Fruit fly (Drosophila melanogaster) whole organism, embryonic: ENCODE measurements around the gene CG34183.
A peak's percentile ranks its signal among the peaks of the same experiment; 100 is the strongest.

Experiments
- BtbVII ChIP-seq: fragments of 200-800 bp; sonication (Bioruptor generic); optimal IDR thresholded peaks from 3 replicates; lab custom pipeline; 2017; ENCODE audit warnings: missing biosample characterization, mild to moderate bottlenecking, missing genetic modification characterization
- CG10366 ChIP-seq: fragments of 200-800 bp; sonication (Bioruptor generic); IDR thresholded peaks from 2 replicates; pipeline ENCODE4 v1.3.6; 2022; ENCODE audit warnings: missing biosample characterization, missing genetic modification characterization
- CG12391 ChIP-seq: fragments of 200-800 bp; sonication (Bioruptor generic); optimal IDR thresholded peaks from 3 replicates; lab custom pipeline; 2018; ENCODE audit warnings: missing biosample characterization, mild to moderate bottlenecking, missing genetic modification characterization, moderate library complexity
- CG16779 ChIP-seq: fragments of 200-800 bp; sonication (Bioruptor generic); IDR thresholded peaks from 2 replicates; pipeline ENCODE4 v1.3.6; 2022; ENCODE audit warnings: missing biosample characterization, missing genetic modification characterization
- CG17361 ChIP-seq: fragments of 200-800 bp; sonication (Bioruptor generic); IDR thresholded peaks from 3 replicates; pipeline ENCODE4 v1.3.6; 2022; ENCODE audit warnings: missing biosample characterization, missing genetic modification characterization
- CG17385 ChIP-seq: fragments of 200-800 bp; sonication (Bioruptor generic); optimal IDR thresholded peaks from 3 replicates; lab custom pipeline; 2018; ENCODE audit warnings: missing biosample characterization, mild to moderate bottlenecking, missing genetic modification characterization
- CG18262 ChIP-seq: fragments of 200-800 bp; optimal IDR thresholded peaks from 3 replicates; lab custom pipeline; 2019; ENCODE audit warnings: missing biosample characterization, mild to moderate bottlenecking, missing genetic modification characterization, moderate library complexity
- CG30020 ChIP-seq: fragments of 200-800 bp; optimal IDR thresholded peaks from 2 replicates; lab custom pipeline; 2019; ENCODE audit warnings: missing biosample characterization, mild to moderate bottlenecking, missing genetic modification characterization, moderate library complexity
- CG4328 ChIP-seq: fragments of 200-800 bp; sonication (Bioruptor generic); optimal IDR thresholded peaks from 3 replicates; lab custom pipeline; 2017; ENCODE audit warnings: missing biosample characterization, missing genetic modification reagents, missing genetic modification characterization
- CG7786 ChIP-seq: fragments of 200-800 bp; sonication (Bioruptor generic); optimal IDR thresholded peaks from 2 replicates; lab custom pipeline; 2016; ENCODE audit warnings: missing biosample characterization, missing genetic modification characterization
- CG7839 ChIP-seq: fragments of 200-800 bp; sonication (Bioruptor generic); optimal IDR thresholded peaks from 3 replicates; lab custom pipeline; 2018; ENCODE audit warnings: missing biosample characterization, mild to moderate bottlenecking, missing genetic modification characterization, moderate library complexity
- CG7987 ChIP-seq: fragments of 200-800 bp; sonication (Bioruptor generic); optimal IDR thresholded peaks from 2 replicates; lab custom pipeline; 2018; ENCODE audit warnings: missing biosample characterization, mild to moderate bottlenecking, missing genetic modification characterization, moderate library complexity
- CG8089 ChIP-seq: fragments of 200-800 bp; sonication (Bioruptor generic); optimal IDR thresholded peaks from 3 replicates; lab custom pipeline; 2016; ENCODE audit warnings: missing biosample characterization, missing genetic modification characterization
- CG8290 ChIP-seq, 3 experiments: fragments of 200-800 bp; sonication (Bioruptor generic); optimal IDR thresholded peaks; 2 replicates each; lab custom pipeline; 2016 to 2019; ENCODE audit warnings: missing biosample characterization in 3 of 3, missing genetic modification characterization in 3 of 3, mild to moderate bottlenecking in 2 of 3, moderate library complexity in 1 of 3
- CG9215 ChIP-seq: fragments of 200-800 bp; sonication (Bioruptor generic); IDR thresholded peaks from 2 replicates; pipeline ENCODE4 v1.3.6; 2022; ENCODE audit warnings: missing biosample characterization, missing genetic modification characterization
- CkIIα-i1 ChIP-seq: fragments of 200-800 bp; sonication (Bioruptor generic); IDR thresholded peaks from 2 replicates; pipeline ENCODE4 v1.3.6; 2022; ENCODE audit warnings: missing biosample characterization, missing genetic modification characterization
- CoRest ChIP-seq: fragments of 200-800 bp; sonication (Bioruptor generic); optimal IDR thresholded peaks from 3 replicates; lab custom pipeline; 2018; ENCODE audit warnings: missing biosample characterization, mild to moderate bottlenecking, missing genetic modification characterization, moderate library complexity
- Dbx ChIP-seq: fragments of 200-800 bp; sonication (Bioruptor generic); IDR thresholded peaks from 3 replicates; pipeline ENCODE4 v1.3.6; 2022; ENCODE audit warnings: missing biosample characterization, missing genetic modification characterization
- Dip2 ChIP-seq: fragments of 200-800 bp; sonication (Bioruptor generic); IDR thresholded peaks from 2 replicates; pipeline ENCODE4 v1.3.6; 2022; ENCODE audit warnings: missing biosample characterization, missing genetic modification characterization
- Dll ChIP-seq: fragments of 200-800 bp; sonication (Bioruptor generic); IDR thresholded peaks from 4 replicates; pipeline ENCODE4 v1.3.6; 2022; ENCODE audit warnings: missing biosample characterization, missing genetic modification characterization; ENCODE audit not compliant: partially characterized antibody
- HHEX ChIP-seq: fragments of 200-800 bp; sonication (Bioruptor generic); optimal IDR thresholded peaks from 3 replicates; lab custom pipeline; 2017; ENCODE audit warnings: missing biosample characterization, mild to moderate bottlenecking, missing genetic modification characterization, missing genetic modification reagents
- HmgD ChIP-seq: fragments of 200-800 bp; sonication (Bioruptor generic); optimal IDR thresholded peaks from 3 replicates; lab custom pipeline; 2016; ENCODE audit warnings: missing biosample characterization, missing genetic modification characterization
- Hr3 ChIP-seq: fragments of 200-800 bp; sonication (Bioruptor generic); optimal IDR thresholded peaks from 3 replicates; lab custom pipeline; 2016; ENCODE audit warnings: missing biosample characterization, missing genetic modification characterization
- Hsf ChIP-seq: fragments of 200-800 bp; sonication (Bioruptor generic); optimal IDR thresholded peaks from 3 replicates; lab custom pipeline; 2016; ENCODE audit warnings: missing biosample characterization, missing genetic modification characterization
- al ChIP-seq: fragments of 200-800 bp; sonication (Bioruptor generic); IDR thresholded peaks from 2 replicates; pipeline ENCODE4 v1.3.6; 2022; ENCODE audit warnings: missing biosample characterization, missing genetic modification characterization
- ara ChIP-seq: fragments of 200-800 bp; sonication (Bioruptor generic); IDR thresholded peaks from 2 replicates; pipeline ENCODE4 v1.3.6; 2022; ENCODE audit warnings: missing biosample characterization, missing genetic modification characterization
- ato ChIP-seq: fragments of 200-800 bp; sonication (Bioruptor generic); IDR thresholded peaks from 2 replicates; pipeline ENCODE4 v1.3.6; 2022; ENCODE audit warnings: missing biosample characterization, missing genetic modification characterization; ENCODE audit not compliant: partially characterized antibody
- bcd ChIP-seq: fragments of 200-800 bp; sonication (Bioruptor generic); optimal IDR thresholded peaks from 2 replicates; lab custom pipeline; 2017; ENCODE audit warnings: missing biosample characterization, mild to moderate bottlenecking, missing genetic modification characterization
- caup ChIP-seq: fragments of 200-800 bp; sonication (Bioruptor generic); optimal IDR thresholded peaks from 3 replicates; lab custom pipeline; 2017; ENCODE audit warnings: missing biosample characterization, mild to moderate bottlenecking, missing genetic modification characterization, moderate library complexity; ENCODE audit not compliant: severe bottlenecking
- dm ChIP-seq: fragments of 200-800 bp; sonication (Bioruptor generic); optimal IDR thresholded peaks from 3 replicates; lab custom pipeline; 2016; ENCODE audit warnings: missing biosample characterization, missing genetic modification characterization
- dpn ChIP-seq, 2 experiments: fragments of 200-800 bp; sonication (Bioruptor generic); optimal IDR thresholded peaks; 3 replicates each; lab custom pipeline; 2016; ENCODE audit warnings: missing biosample characterization in 2 of 2, missing genetic modification characterization in 2 of 2
- dysf ChIP-seq: fragments of 200-800 bp; sonication (Bioruptor generic); IDR thresholded peaks from 3 replicates; pipeline ENCODE4 v1.3.6; 2022; ENCODE audit warnings: missing biosample characterization, missing genetic modification characterization
- esg ChIP-seq: fragments of 200-800 bp; sonication (Bioruptor generic); conservative IDR thresholded peaks from 2 replicates; pipeline ENCODE4 v1.3.6; 2022; ENCODE audit warnings: missing biosample characterization, missing genetic modification characterization
- ftz-f1 ChIP-seq: fragments of 200-800 bp; sonication (Bioruptor generic); optimal IDR thresholded peaks from 2 replicates; lab custom pipeline; 2016; ENCODE audit warnings: missing biosample characterization, missing genetic modification characterization
- hb ChIP-seq: fragments of 200-800 bp; sonication (Bioruptor generic); IDR thresholded peaks from 3 replicates; pipeline ENCODE4 v1.3.6; 2022; ENCODE audit warnings: missing biosample characterization, missing genetic modification characterization; ENCODE audit not compliant: partially characterized antibody
- insv ChIP-seq, 2 experiments: fragments of 200-800 bp; sonication (Bioruptor generic); optimal IDR thresholded peaks; 3 replicates each; lab custom pipeline; 2016 to 2018; ENCODE audit warnings: missing biosample characterization in 2 of 2, missing genetic modification characterization in 2 of 2
- lbe ChIP-seq: fragments of 200-800 bp; sonication (Bioruptor generic); optimal IDR thresholded peaks from 2 replicates; lab custom pipeline; 2016; ENCODE audit warnings: missing biosample characterization, mild to moderate bottlenecking, missing genetic modification characterization
- maf-S ChIP-seq: fragments of 200-800 bp; sonication (Bioruptor generic); optimal IDR thresholded peaks from 2 replicates; lab custom pipeline; 2016; ENCODE audit warnings: missing biosample characterization, missing genetic modification characterization
- nerfin-1 ChIP-seq: fragments of 200-800 bp; sonication (Bioruptor generic); optimal IDR thresholded peaks from 3 replicates; lab custom pipeline; 2019; ENCODE audit warnings: missing biosample characterization, mild to moderate bottlenecking, missing genetic modification characterization, moderate library complexity
- nom ChIP-seq: fragments of 200-800 bp; sonication (Bioruptor generic); optimal IDR thresholded peaks from 2 replicates; lab custom pipeline; 2017; ENCODE audit warnings: missing biosample characterization, missing genetic modification characterization, mild to moderate bottlenecking, moderate library complexity, missing genetic modification reagents
- oc ChIP-seq: fragments of 200-800 bp; sonication (Bioruptor generic); optimal IDR thresholded peaks from 2 replicates; lab custom pipeline; 2018; ENCODE audit warnings: missing biosample characterization, mild to moderate bottlenecking, missing genetic modification characterization, moderate library complexity
- pzg ChIP-seq: fragments of 200-800 bp; sonication (Bioruptor generic); optimal IDR thresholded peaks from 3 replicates; lab custom pipeline; 2018; ENCODE audit warnings: missing biosample characterization, mild to moderate bottlenecking, missing genetic modification characterization, moderate library complexity
- row ChIP-seq: fragments of 200-800 bp; sonication (Bioruptor generic); IDR thresholded peaks from 3 replicates; pipeline ENCODE4 v1.3.6; 2022; ENCODE audit warnings: missing biosample characterization, missing genetic modification characterization
- run ChIP-seq: fragments of 200-800 bp; sonication (Bioruptor generic); optimal IDR thresholded peaks from 3 replicates; lab custom pipeline; 2018; ENCODE audit warnings: missing biosample characterization, mild to moderate bottlenecking, missing genetic modification characterization
- sisA ChIP-seq: fragments of 200-800 bp; sonication (Bioruptor generic); IDR thresholded peaks from 2 replicates; pipeline ENCODE4 v1.3.6; 2022; ENCODE audit warnings: missing biosample characterization, missing genetic modification characterization
- slbo ChIP-seq: fragments of 200-800 bp; sonication (Bioruptor generic); IDR thresholded peaks from 2 replicates; pipeline ENCODE4 v1.3.6; 2022; ENCODE audit warnings: missing biosample characterization, missing genetic modification characterization
- stwl ChIP-seq: fragments of 200-800 bp; sonication (Bioruptor generic); optimal IDR thresholded peaks from 3 replicates; lab custom pipeline; 2018; ENCODE audit warnings: missing biosample characterization, mild to moderate bottlenecking, missing genetic modification characterization, moderate library complexity
- sug ChIP-seq: fragments of 200-800 bp; optimal IDR thresholded peaks from 2 replicates; lab custom pipeline; 2019; ENCODE audit warnings: missing biosample characterization, mild to moderate bottlenecking, missing genetic modification characterization, moderate library complexity
- wdn ChIP-seq: fragments of 200-800 bp; sonication (Bioruptor generic); IDR thresholded peaks from 2 replicates; pipeline ENCODE4 v1.3.6; 2022; ENCODE audit warnings: missing biosample characterization, missing genetic modification characterization
- zen ChIP-seq: fragments of 200-800 bp; sonication (Bioruptor generic); optimal IDR thresholded peaks from 3 replicates; lab custom pipeline; 2018; ENCODE audit warnings: missing biosample characterization, mild to moderate bottlenecking, missing genetic modification characterization, moderate library complexity

The CG34183 gene

DNA sequence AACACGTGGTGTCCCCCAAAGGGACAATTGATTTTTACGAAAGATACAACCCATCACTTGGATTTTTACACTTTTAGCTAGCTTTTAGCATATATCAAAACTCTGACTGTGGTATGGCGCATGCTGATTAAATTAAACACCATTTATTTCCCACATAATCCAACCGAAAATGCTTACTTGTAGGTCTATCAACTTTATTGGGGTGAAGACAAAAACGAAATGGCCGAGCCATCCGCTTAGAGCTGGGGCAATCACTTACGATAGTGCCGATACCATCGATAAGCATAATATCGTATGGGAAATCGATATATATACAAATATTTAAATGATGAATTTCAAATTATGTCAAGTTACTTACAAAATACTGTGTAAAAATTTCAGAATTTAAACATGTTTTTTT is 6.7 kb upstream of the CG34183 start, which contains the start of gene RpS2 (continued):
- peak; percentile 3 for TF ChIP-seq CG4328
- peak; percentile 97 for TF ChIP-seq hb (GFP tag; lab: Robert Waterston, UW)
- peak; percentile 51 for TF ChIP-seq nerfin-1 (tag; lab: Kevin White, UChicago)
- TF ChIP-seq maf-S (GFP tag; lab: Kevin White, UChicago), result no peak
- peak; percentile 32 for TF ChIP-seq Hr3 (GFP tag; lab: Kevin White, UChicago)
- peak; percentile 8 for TF ChIP-seq CG18262 (tag; lab: Kevin White, UChicago)
- TF ChIP-seq CG9215, result no peak
- TF ChIP-seq CG30020 (tag; lab: Kevin White, UChicago), result peak; percentile 22
- TF ChIP-seq oc (tag; lab: Kevin White, UChicago), result peak; percentile 47
- TF ChIP-seq sisA (GFP tag; lab: Robert Waterston, UW), result no peak
- peak; percentile 92 for TF ChIP-seq dm (GFP tag; lab: Kevin White, UChicago)
- TF ChIP-seq zen, result peak; percentile 3
- peak; percentile 75 for TF ChIP-seq nom (GFP tag; lab: Kevin White, UChicago)
- TF ChIP-seq CoRest (tag; lab: Kevin White, UChicago), result peak; percentile 30
- TF ChIP-seq ato (GFP tag; lab: Robert Waterston, UW), result peak; percentile 98
- no peak for TF ChIP-seq CG10366
- peak; percentile 64 for TF ChIP-seq slbo (GFP tag; lab: Robert Waterston, UW)
- no peak for TF ChIP-seq ara (GFP tag; lab: Robert Waterston, UW)
- TF ChIP-seq ftz-f1 (GFP tag; lab: Kevin White, UChicago), result peak; percentile 12
- TF ChIP-seq CG17361 (GFP tag; lab: Robert Waterston, UW), result peak; percentile 25; the same call in 1 of the 3 replicates
- TF ChIP-seq sug (tag; lab: Kevin White, UChicago), result peak; percentile 26
- TF ChIP-seq esg (GFP tag; lab: Robert Waterston, UW), result no peak
- TF ChIP-seq Dbx, result peak; percentile 75
- peak; percentile 83 for TF ChIP-seq row (GFP tag; lab: Robert Waterston, UW)
- 0 out of 2 replicates have a peak, but pooled peaks have one; percentile 33 for TF ChIP-seq wdn (GFP tag; lab: Robert Waterston, UW)
- no peak for TF ChIP-seq run (tag; lab: Kevin White, UChicago)
- TF ChIP-seq CG7987 (GFP tag; lab: Kevin White, UChicago), result peak; percentile 68
- peak; percentile 65 for TF ChIP-seq CG12391
- no peak for TF ChIP-seq dysf (GFP tag; lab: Robert Waterston, UW)
- TF ChIP-seq Hsf, result peak; percentile 42
- TF ChIP-seq al, result 0 out of 2 replicates have a peak, but pooled peaks have one; percentile 16
- peak in 1 of 2 experiments; percentile 32 for TF ChIP-seq insv (GFP tag; optimal IDR thresholded peaks at IDR 0.05; lab: Kevin White, UChicago)
- peak; percentile 24 to 26 for TF ChIP-seq dpn (GFP tag; optimal IDR thresholded peaks at IDR 0.05; lab: Kevin White, UChicago)
- peak; percentile 9 for TF ChIP-seq bcd
- peak; percentile 72 for TF ChIP-seq caup (GFP tag; lab: Kevin White, UChicago)
- TF ChIP-seq lbe, result peak; percentile 69
- TF ChIP-seq CkIIα-i1 (GFP tag; lab: Robert Waterston, UW), result no peak
- TF ChIP-seq stwl (tag; lab: Kevin White, UChicago), result peak; percentile 66
- TF ChIP-seq CG7786 (GFP tag; lab: Kevin White, UChicago), result no peak
- no peak for TF ChIP-seq HmgD
- TF ChIP-seq Dip2 (GFP tag; lab: Robert Waterston, UW), result no peak
- TF ChIP-seq Dll (GFP tag; lab: Robert Waterston, UW), result peak; percentile 97
- TF ChIP-seq pzg (GFP tag; lab: Kevin White, UChicago), result peak; percentile 81
- peak; percentile 35 for TF ChIP-seq HHEX (GFP tag; lab: Kevin White, UChicago)
- TF ChIP-seq BtbVII, result no peak
- no peak for TF ChIP-seq CG8089 (GFP tag; lab: Kevin White, UChicago)
- TF ChIP-seq CG16779, result no peak
- TF ChIP-seq CG17385 (GFP tag; lab: Kevin White, UChicago), result peak; percentile 59
- TF ChIP-seq CG7839 (tag; lab: Kevin White, UChicago), result peak; percentile 38
- peak; percentile 51 for TF ChIP-seq CG8290 (GFP tag; optimal IDR thresholded peaks at IDR 0.05; lab: Kevin White, UChicago)
- TF ChIP-seq CG8290 (tag; optimal IDR thresholded peaks at IDR 0.05; lab: Kevin White, UChicago), result peak in 1 of 2 experiments; percentile 88
